Worm (Caenorhabditis elegans): Measurements from ENCODE around the gene T07G12.3.

DNA sequence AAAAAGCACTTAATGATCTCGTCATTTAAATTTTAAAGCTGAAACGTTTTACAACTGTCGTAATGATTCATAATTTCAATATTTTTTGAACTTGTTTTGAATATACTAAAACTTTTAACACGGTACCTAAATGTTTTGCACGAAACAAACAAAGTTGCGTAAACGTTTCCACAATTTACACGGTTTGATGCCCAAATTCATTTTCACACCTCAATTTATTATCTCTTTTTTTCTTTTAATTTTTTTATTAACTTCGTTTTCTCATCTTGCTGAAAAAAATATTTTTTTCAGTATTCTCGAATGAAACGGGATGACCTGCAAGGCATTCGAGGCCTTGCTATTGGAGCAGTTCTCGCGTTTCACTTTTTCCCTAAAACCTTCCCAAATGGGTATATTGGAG lies 50.5 kb downstream of the T07G12.3 start, which contains the start of gene oac-8:
- TF ChIP-seq bed-1 (GFP tag; IDR thresholded peaks at IDR 0.05) (no peak), ama-1 (optimal IDR thresholded peaks at IDR 0.05) (no peak), ama-1 (GFP tag; optimal IDR thresholded peaks at IDR 0.05) (no peak), dpff-1 (tag; optimal IDR thresholded peaks at IDR 0.05) (no peak), akir-1 (GFP tag; optimal IDR thresholded peaks at IDR 0.05) (no peak), unc-130 (GFP tag; optimal IDR thresholded peaks at IDR 0.05) (no peak)

All from whole organism, young adult.